Worm (Caenorhabditis elegans): ENCODE measurements around the gene dct-11.

The dct-11 gene

DNA sequence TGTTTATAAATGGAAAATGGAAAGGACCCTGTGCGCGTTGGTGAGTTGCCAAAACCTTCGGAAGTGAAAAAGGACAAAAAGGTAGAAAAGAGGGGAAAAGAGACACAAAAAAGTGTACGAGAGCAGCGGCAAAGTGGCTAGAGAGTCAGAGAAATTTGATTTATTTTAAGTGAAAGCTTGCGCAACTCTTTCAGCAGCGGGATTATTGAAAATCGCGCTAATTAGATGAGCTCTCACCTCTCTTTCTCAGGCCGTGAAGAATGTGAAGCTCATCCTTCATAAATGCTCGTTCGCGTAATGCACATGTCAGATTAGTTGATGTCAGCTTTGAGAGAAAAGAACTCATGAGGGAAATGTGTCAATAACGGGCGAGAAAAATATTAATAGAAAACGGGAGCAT, 40.3 kb downstream of the dct-11 start (continued):
- TF ChIP-seq hlh-17 (GFP tag; optimal IDR thresholded peaks at IDR 0.05; ENCODE audit: borderline replicate concordance) = no peak
- no peak for TF ChIP-seq sptf-1 (tag; optimal IDR thresholded peaks at IDR 0.05)
- no peak for TF ChIP-seq elt-3 (tag; optimal IDR thresholded peaks at IDR 0.05)
- no peak for TF ChIP-seq F16B12.6 (tag; optimal IDR thresholded peaks at IDR 0.05)
- TF ChIP-seq nhr-28 (tag; optimal IDR thresholded peaks at IDR 0.05) = no peak
- TF ChIP-seq tbx-2 (tag; optimal IDR thresholded peaks at IDR 0.05) = peak; percentile 22
- TF ChIP-seq fkh-4 (tag; optimal IDR thresholded peaks at IDR 0.05; ENCODE audit: borderline replicate concordance) = no peak
- TF ChIP-seq aly-2 (tag; optimal IDR thresholded peaks at IDR 0.05) = no peak
- peak; percentile 11 for TF ChIP-seq xbp-1 (tag; optimal IDR thresholded peaks at IDR 0.05)
- TF ChIP-seq nhr-237 (tag; optimal IDR thresholded peaks at IDR 0.05) = no peak
- no peak for TF ChIP-seq nhr-19 (GFP tag; conservative IDR thresholded peaks at IDR 0.05)

DNA sequence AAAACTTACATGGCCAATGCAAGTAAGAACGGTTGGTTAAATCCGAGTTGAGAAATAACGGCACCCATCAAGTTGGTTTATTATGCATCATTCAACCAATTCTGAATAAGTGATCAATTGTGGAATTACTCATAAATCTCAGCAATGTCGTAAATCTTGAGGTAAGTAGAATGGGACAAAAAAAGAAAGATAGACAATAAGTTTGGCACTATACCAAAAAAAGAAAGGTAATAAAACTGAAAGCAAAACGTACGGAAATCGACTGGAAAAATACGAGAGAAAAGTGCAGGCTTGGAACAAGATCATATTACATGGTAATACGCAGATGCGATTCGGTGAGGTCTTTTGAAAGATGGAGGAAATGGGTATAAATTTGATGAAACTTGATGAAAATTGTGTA, 40.9 kb downstream of the dct-11 start, which contains the start of gene F46G11.4:
Gene F46G11.4 (minus strand): TSS at position 101 of the 400 bp plus-strand sequence.
- TF ChIP-seq dsc-1 (tag; optimal IDR thresholded peaks at IDR 0.05) (no peak), snu-23 (GFP tag; optimal IDR thresholded peaks at IDR 0.05) (no peak), pqm-1 (tag; optimal IDR thresholded peaks at IDR 0.05) (no peak), nhr-237 (tag; optimal IDR thresholded peaks at IDR 0.05) (no peak), zag-1 (tag; optimal IDR thresholded peaks at IDR 0.05) (no peak), F16B12.6 (tag; optimal IDR thresholded peaks at IDR 0.05) (no peak), nhr-76 (tag; optimal IDR thresholded peaks at IDR 0.05) (no peak), blmp-1 (tag; optimal IDR thresholded peaks at IDR 0.05) (no peak), nhr-47 (tag; optimal IDR thresholded peaks at IDR 0.05) (no peak), fos-1 (tag; optimal IDR thresholded peaks at IDR 0.05) (no peak), nhr-12 (tag; optimal IDR thresholded peaks at IDR 0.05) (no peak), sup-37 (GFP tag; optimal IDR thresholded peaks at IDR 0.05) (no peak), ztf-4 (tag; optimal IDR thresholded peaks at IDR 0.05) (no peak), efl-3 (GFP tag; optimal IDR thresholded peaks at IDR 0.05) (no peak), unc-62 (GFP tag; optimal IDR thresholded peaks at IDR 0.05) (no peak)

DNA sequence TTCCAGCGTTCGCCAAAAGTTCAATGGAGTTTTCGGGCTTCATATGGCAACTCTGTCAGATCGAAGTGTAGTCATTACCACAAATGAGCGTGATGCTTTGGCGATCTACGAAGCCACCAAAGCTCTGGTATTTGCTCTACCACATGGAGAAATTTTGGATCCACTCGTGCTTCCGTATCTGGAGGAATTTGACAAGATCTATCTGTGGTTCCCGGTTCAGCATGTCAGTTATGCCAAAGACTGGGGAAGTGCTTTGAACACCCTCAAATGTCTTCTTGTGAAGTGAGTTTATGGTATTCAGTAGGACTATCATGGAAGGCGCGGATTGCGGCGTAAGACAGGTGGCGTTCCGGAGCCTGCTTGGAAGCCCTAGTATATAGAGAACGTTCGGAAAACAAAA, 45.1 kb downstream of the dct-11 start:
- no peak for TF ChIP-seq unc-98 (GFP tag; IDR thresholded peaks at IDR 0.05)
- no peak for TF ChIP-seq efl-1 (optimal IDR thresholded peaks at IDR 0.05)
- TF ChIP-seq efl-1 (GFP tag; optimal IDR thresholded peaks at IDR 0.05 in 1 of 2) = no peak
- no peak for TF ChIP-seq mef-2 (tag; optimal IDR thresholded peaks at IDR 0.05)
- no peak for TF ChIP-seq snpc-4 (tag; optimal IDR thresholded peaks at IDR 0.05)
- TF ChIP-seq vab-15 (tag; optimal IDR thresholded peaks at IDR 0.05) = no peak
- TF ChIP-seq grh-1 (GFP tag; IDR thresholded peaks at IDR 0.05) = no peak
- no peak for TF ChIP-seq fos-1 (tag; optimal IDR thresholded peaks at IDR 0.05)
- TF ChIP-seq C34B4.2 (tag; optimal IDR thresholded peaks at IDR 0.05) = no peak

DNA sequence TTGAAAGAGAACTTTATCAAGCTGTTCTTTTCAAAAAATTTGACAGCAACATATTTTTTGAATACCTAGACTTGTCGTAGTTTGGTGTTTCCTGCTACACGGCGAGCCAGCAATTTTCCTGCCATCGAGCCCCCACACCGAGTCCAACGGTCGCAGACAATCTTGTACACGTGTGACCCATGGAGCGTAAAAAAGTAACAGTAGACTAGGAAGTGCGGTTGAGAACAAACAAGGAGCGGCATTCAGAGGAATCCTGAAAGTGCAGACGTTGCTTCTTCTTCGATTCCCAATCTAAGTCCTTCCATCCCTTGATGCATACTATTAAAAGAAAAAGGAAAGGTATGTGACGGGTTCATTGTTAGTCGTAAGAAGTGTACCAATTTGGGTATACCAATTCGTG, 48.7 kb downstream of the dct-11 start, which contains the start of gene twnk-1:
Gene twnk-1 (plus strand): TSS at position 301 of the 400 bp plus-strand sequence.
- TF ChIP-seq nhr-11 (tag; optimal IDR thresholded peaks at IDR 0.05) (no peak), fkh-8 (tag; optimal IDR thresholded peaks at IDR 0.05) (peak; percentile 26), lin-14 (GFP tag; optimal IDR thresholded peaks at IDR 0.05) (peak; percentile 12)

Measured in whole organism, L1 larva.